Worm (Caenorhabditis elegans): Measurements from ENCODE around the gene R05G6.1.

DNA sequence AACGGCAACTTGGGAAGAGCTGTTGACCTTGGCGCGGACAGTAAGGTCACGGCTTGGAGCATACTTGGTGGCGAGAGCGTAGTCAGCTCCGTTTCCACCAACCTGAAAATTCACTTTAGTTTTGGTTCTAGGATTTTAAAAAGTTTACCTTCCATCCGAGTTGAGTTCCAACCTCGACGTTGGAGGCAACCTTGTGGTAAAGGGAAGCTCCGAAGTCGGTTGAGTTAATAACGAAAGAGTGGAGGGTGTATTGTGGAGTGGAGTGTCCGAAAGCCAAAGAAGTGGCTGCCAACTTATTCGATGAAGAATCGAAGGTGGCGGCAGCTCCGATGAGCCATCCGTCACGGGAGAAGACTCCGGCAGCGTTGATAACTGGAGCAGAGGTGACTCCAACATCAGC, 25.7 kb upstream of the R05G6.1 start:
- TF ChIP-seq ztf-23 (GFP tag; IDR thresholded peaks at IDR 0.05) = no peak
- TF ChIP-seq ref-1 (GFP tag; conservative IDR thresholded peaks at IDR 0.05) = no peak
- TF ChIP-seq flt-1 (GFP tag; IDR thresholded peaks at IDR 0.05) = no peak
- TF ChIP-seq ztf-29 (GFP tag; IDR thresholded peaks at IDR 0.05) = no peak
- no peak for TF ChIP-seq T22C8.4 (GFP tag; IDR thresholded peaks at IDR 0.05)
- TF ChIP-seq klf-2 (GFP tag; conservative IDR thresholded peaks at IDR 0.05) = no peak
- TF ChIP-seq cog-1 (tag; optimal IDR thresholded peaks at IDR 0.05) = no peak
- TF ChIP-seq med-1 (GFP tag; optimal IDR thresholded peaks at IDR 0.05; ENCODE audit: insufficient read depth) = no peak
